Worm (Caenorhabditis elegans) whole organism, early embryonic: Measurements from ENCODE around the gene Y50D4A.4.

Experiments
- B0310.2 ChIP-seq: sonication (generic microtip); optimal IDR thresholded peaks from 2 replicates; lab custom pipeline; 2016; ENCODE audit warnings: mild to moderate bottlenecking, missing genetic modification characterization, missing compliant biosample characterization
- F13C5.2 ChIP-seq: sonication (generic microtip); optimal IDR thresholded peaks from 2 replicates; lab custom pipeline; 2017; ENCODE audit warnings: mild to moderate bottlenecking, missing genetic modification characterization, inconsistent platforms, missing compliant biosample characterization
- aly-1 ChIP-seq: sonication (generic microtip); optimal IDR thresholded peaks from 2 replicates; lab custom pipeline; 2016; ENCODE audit warnings: missing genetic modification characterization, missing compliant biosample characterization
- ama-1 ChIP-seq: fragments of 150-350 bp; optimal IDR thresholded peaks from 2 replicates; lab custom pipeline; 2014
- ets-7 ChIP-seq: sonication (generic microtip); optimal IDR thresholded peaks from 2 replicates; lab custom pipeline; 2016; ENCODE audit warnings: missing genotype, missing genetic modification characterization, missing compliant biosample characterization
- flt-1 ChIP-seq: fragments of 200-800 bp; sonication (Bioruptor generic); IDR thresholded peaks from 2 replicates; pipeline ENCODE4 v1.3.6; 2022; ENCODE audit warnings: missing genetic modification characterization, missing compliant biosample characterization
- hmbx-1 ChIP-seq: sonication (generic microtip); optimal IDR thresholded peaks from 2 replicates; lab custom pipeline; 2016; ENCODE audit warnings: mild to moderate bottlenecking, missing genetic modification characterization, missing compliant biosample characterization
- hmg-4 ChIP-seq: fragments of 200-800 bp; sonication (Bioruptor generic); optimal IDR thresholded peaks from 2 replicates; lab custom pipeline; 2018; ENCODE audit warnings: mild to moderate bottlenecking, missing genetic modification characterization, missing compliant biosample characterization
- hnd-1 ChIP-seq: sonication (generic microtip); optimal IDR thresholded peaks from 2 replicates; lab custom pipeline; 2016; ENCODE audit warnings: missing genetic modification characterization, missing compliant biosample characterization
- pes-1 ChIP-seq: fragments of 200-800 bp; sonication (Bioruptor generic); IDR thresholded peaks from 2 replicates; pipeline ENCODE4 v1.3.6; 2022; ENCODE audit warnings: missing genetic modification reagents, missing genetic modification characterization, missing compliant biosample characterization
- scrt-1 ChIP-seq: fragments of 200-800 bp; sonication (Bioruptor generic); IDR thresholded peaks from 2 replicates; pipeline ENCODE4 v1.3.6; 2022; ENCODE audit warnings: missing genetic modification characterization, missing compliant biosample characterization
- sea-1 ChIP-seq: fragments of 200-800 bp; sonication (Bioruptor generic); conservative IDR thresholded peaks from 2 replicates; pipeline ENCODE4 v1.3.6; 2022; ENCODE audit warnings: missing genetic modification characterization, missing compliant biosample characterization
- tbx-37 ChIP-seq: fragments of 200-800 bp; sonication (Bioruptor generic); conservative IDR thresholded peaks from 2 replicates; pipeline ENCODE4 v1.3.6; 2022; ENCODE audit warnings: missing genetic modification reagents, missing genetic modification characterization, missing compliant biosample characterization
- tra-4 ChIP-seq: sonication (generic microtip); optimal IDR thresholded peaks from 2 replicates; lab custom pipeline; 2017; ENCODE audit warnings: missing genetic modification characterization, missing compliant biosample characterization

ce11 chrV:1228884-1229662 lies 33.1 kb upstream of the Y50D4A.4 start:
- no peak for TF ChIP-seq ama-1 (lab: Kevin White, UChicago)
- no peak for TF ChIP-seq tbx-37 (GFP tag; lab: Robert Waterston, UW)
- peak; percentile 10; the same call in 1 of the 2 replicates for TF ChIP-seq pes-1 (GFP tag; lab: Robert Waterston, UW)
- no peak for TF ChIP-seq ets-7 (tag; lab: Kevin White, UChicago)
- no peak for TF ChIP-seq flt-1
- TF ChIP-seq scrt-1 (GFP tag; lab: Robert Waterston, UW): no peak
- no peak for TF ChIP-seq aly-1 (tag; lab: Kevin White, UChicago)
- TF ChIP-seq F13C5.2 (tag; lab: Kevin White, UChicago): no peak
- no peak for TF ChIP-seq B0310.2
- TF ChIP-seq sea-1 (GFP tag; lab: Robert Waterston, UW): no peak
- no peak for TF ChIP-seq hmbx-1
- TF ChIP-seq hmg-4 (GFP tag; lab: Kevin White, UChicago): no peak
- TF ChIP-seq hnd-1 (tag; lab: Kevin White, UChicago): no peak
- TF ChIP-seq tra-4 (tag; lab: Kevin White, UChicago): no peak
